Fruit fly (Drosophila melanogaster): ENCODE results near the gene Sec61gamma.

Sec61gamma gene

DNA sequence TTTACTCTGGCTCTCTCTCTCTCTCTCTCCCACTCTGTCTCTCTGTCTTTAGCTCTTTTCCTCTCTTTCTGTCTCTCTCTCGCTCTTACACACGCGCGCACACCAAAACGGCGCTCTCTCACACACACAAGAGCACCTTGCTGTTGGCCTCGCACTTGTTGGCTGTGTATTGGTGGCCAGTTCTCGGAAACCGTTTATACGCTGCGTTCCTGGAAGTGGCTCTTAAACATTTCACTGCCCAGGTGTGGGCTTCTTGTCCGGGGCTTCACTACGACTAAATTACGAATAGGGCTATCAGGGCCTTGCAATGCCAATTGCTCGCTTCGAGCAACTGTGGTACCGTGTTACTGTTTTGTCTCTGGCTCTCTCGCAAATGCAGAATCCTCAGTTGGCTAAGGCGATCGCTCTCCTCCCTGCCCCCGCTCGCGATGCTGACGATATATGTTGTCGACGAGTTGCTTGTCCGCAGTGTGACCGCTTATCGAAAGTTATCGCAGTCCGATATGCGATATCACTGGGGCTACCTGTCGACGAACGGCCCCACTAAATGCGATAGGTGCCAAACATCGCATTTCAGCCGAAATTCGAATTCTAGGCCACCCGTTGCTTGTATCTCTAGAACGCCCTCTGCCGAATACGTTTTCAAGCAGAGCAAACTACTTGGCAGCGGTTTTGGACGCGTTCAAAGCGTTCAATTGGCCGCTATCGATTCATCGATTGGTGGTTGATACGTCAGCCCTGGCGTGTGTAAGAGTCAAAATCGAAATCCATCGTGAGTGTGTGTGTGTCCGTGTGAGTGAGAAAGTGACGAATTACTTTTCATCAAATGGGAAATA lies 40.1 kb downstream of the Sec61gamma start, which contains the start of the genes dome and Ubqn (continued):
- TF ChIP-seq CG1603 (tag; optimal IDR thresholded peaks at IDR 0.05): peak; percentile 79
- TF ChIP-seq CG9215 (GFP tag; IDR thresholded peaks at IDR 0.05): 0 out of 2 replicates have a peak, but pooled peaks have one; percentile 14
- TF ChIP-seq hth (optimal IDR thresholded peaks at IDR 0.05): no peak
- peak; percentile 56 for TF ChIP-seq CHES-1-like (GFP tag; optimal IDR thresholded peaks at IDR 0.05)
- TF ChIP-seq Gug (GFP tag; IDR thresholded peaks at IDR 0.05): no peak
- no peak for TF ChIP-seq B-H1 (GFP tag; IDR thresholded peaks at IDR 0.05)
- no peak for TF ChIP-seq CG32767 (GFP tag; IDR thresholded peaks at IDR 0.05)
- TF ChIP-seq CG2889 (GFP tag; IDR thresholded peaks at IDR 0.05): no peak
- peak; percentile 31 for TF ChIP-seq lilli (GFP tag; optimal IDR thresholded peaks at IDR 0.05)
- TF ChIP-seq CG8924 (tag; optimal IDR thresholded peaks at IDR 0.05): peak; percentile 36
- TF ChIP-seq BtbVII (GFP tag; optimal IDR thresholded peaks at IDR 0.05): peak; percentile 25
- TF ChIP-seq Dref (GFP tag; IDR thresholded peaks at IDR 0.05): peak; percentile 86
- TF ChIP-seq Opbp (GFP tag; IDR thresholded peaks at IDR 0.05; ENCODE audit: partially characterized antibody): peak; percentile 79; the same call in 2 of the 3 replicates
- TF ChIP-seq E2f2 (GFP tag; IDR thresholded peaks at IDR 0.05): peak; percentile 39
- no peak for TF ChIP-seq Six4 (GFP tag; optimal IDR thresholded peaks at IDR 0.05)
- no peak for TF ChIP-seq cad (GFP tag; optimal IDR thresholded peaks at IDR 0.05)
- peak; percentile 56 for TF ChIP-seq row (GFP tag; IDR thresholded peaks at IDR 0.05)
- no peak for TF ChIP-seq ttk (GFP tag; IDR thresholded peaks at IDR 0.05)
- TF ChIP-seq phol (tag; optimal IDR thresholded peaks at IDR 0.05): peak; percentile 54
- TF ChIP-seq CG18599 (GFP tag; optimal IDR thresholded peaks at IDR 0.05): peak; percentile 35
- peak; percentile 49 for TF ChIP-seq CG6854 (GFP tag; optimal IDR thresholded peaks at IDR 0.05)
- no peak for TF ChIP-seq Mes4 (GFP tag; optimal IDR thresholded peaks at IDR 0.05)
- TF ChIP-seq CG7928 (GFP tag; optimal IDR thresholded peaks at IDR 0.05): peak; percentile 94
- TF ChIP-seq CG17361 (GFP tag; IDR thresholded peaks at IDR 0.05): peak; percentile 67; the same call in 2 of the 3 replicates
- peak; percentile 53 for TF ChIP-seq CG8290 (GFP tag; optimal IDR thresholded peaks at IDR 0.05)
- TF ChIP-seq CG8290 (tag; optimal IDR thresholded peaks at IDR 0.05): peak in 1 of 2 experiments; percentile 64
- peak; percentile 92 for TF ChIP-seq crol (GFP tag; IDR thresholded peaks at IDR 0.05)
- peak; percentile 37 for TF ChIP-seq CG2712 (tag; optimal IDR thresholded peaks at IDR 0.05)
- peak; percentile 85 for TF ChIP-seq CG7963 (GFP tag; IDR thresholded peaks at IDR 0.05; ENCODE audit: partially characterized antibody)
- peak; percentile 6 for TF ChIP-seq CG12391 (tag; optimal IDR thresholded peaks at IDR 0.05)
- peak; percentile 51 for TF ChIP-seq CG4617 (GFP tag; optimal IDR thresholded peaks at IDR 0.05; ENCODE audit: borderline replicate concordance)
- TF ChIP-seq CG13775 (GFP tag; optimal IDR thresholded peaks at IDR 0.05): peak; percentile 16
- no peak for TF ChIP-seq Mrtf (GFP tag; IDR thresholded peaks at IDR 0.05)
- TF ChIP-seq p53 (GFP tag; optimal IDR thresholded peaks at IDR 0.05): peak; percentile 41
- peak; percentile 13 for TF ChIP-seq pho (GFP tag; optimal IDR thresholded peaks at IDR 0.05)
- TF ChIP-seq Vsx1 (GFP tag; optimal IDR thresholded peaks at IDR 0.05): no peak
- TF ChIP-seq Ets97D (GFP tag; optimal IDR thresholded peaks at IDR 0.05): peak; percentile 68
- no peak for TF ChIP-seq Gsc (GFP tag; IDR thresholded peaks at IDR 0.05)
- peak; percentile 98 for TF ChIP-seq Trl (optimal IDR thresholded peaks at IDR 0.05)
- TF ChIP-seq Trl (GFP tag; optimal IDR thresholded peaks at IDR 0.05): peak; percentile 22
- no peak for TF ChIP-seq fd3F (GFP tag; optimal IDR thresholded peaks at IDR 0.05)
- no peak for TF ChIP-seq dimm (GFP tag; IDR thresholded peaks at IDR 0.05)
- TF ChIP-seq CG12659 (GFP tag; optimal IDR thresholded peaks at IDR 0.05): peak; percentile 79
- TF ChIP-seq CG15601 (tag; optimal IDR thresholded peaks at IDR 0.05): peak; percentile 36
- TF ChIP-seq HHEX (GFP tag; optimal IDR thresholded peaks at IDR 0.05): no peak
- TF ChIP-seq ewg (GFP tag; optimal IDR thresholded peaks at IDR 0.05): peak; percentile 27
- TF ChIP-seq Max (GFP tag; optimal IDR thresholded peaks at IDR 0.05): peak; percentile 1
- TF ChIP-seq CG15514 (GFP tag; optimal IDR thresholded peaks at IDR 0.05): peak; percentile 60
- peak; percentile 83 for TF ChIP-seq CG8478 (optimal IDR thresholded peaks at IDR 0.05)
- TF ChIP-seq Myb (GFP tag; optimal IDR thresholded peaks at IDR 0.05): peak; percentile 68

Data from whole organism, embryonic.